Worm (Caenorhabditis elegans) whole organism, L4 larva: ENCODE data around the gene fbxb-47.

Experiments used
- F10B5.3 ChIP-seq: sonication (generic microtip); optimal IDR thresholded peaks from 2 replicates; lab custom pipeline; 2016; ENCODE audit warnings: mild to moderate bottlenecking, missing genetic modification characterization, missing compliant biosample characterization
- F26F4.8 ChIP-seq: fragments of 200-800 bp; sonication (Bioruptor generic); conservative IDR thresholded peaks from 2 replicates; pipeline ENCODE4 v1.3.6; 2022; ENCODE audit warnings: missing genetic modification characterization, missing compliant biosample characterization
- F37D6.2 ChIP-seq: sonication (generic microtip); optimal IDR thresholded peaks from 2 replicates; lab custom pipeline; 2016; ENCODE audit warnings: mild to moderate bottlenecking, missing genetic modification characterization, missing compliant biosample characterization
- F44E2.7 ChIP-seq: fragments of 200-800 bp; sonication (Bioruptor generic); IDR thresholded peaks from 2 replicates; pipeline ENCODE4 v2.1.2; 2022; ENCODE audit warnings: missing genetic modification characterization, missing compliant biosample characterization
- F49E8.2 ChIP-seq: sonication (generic microtip); optimal IDR thresholded peaks from 2 replicates; lab custom pipeline; 2016; ENCODE audit warnings: missing compliant biosample characterization, mild to moderate bottlenecking, missing genetic modification characterization, borderline replicate concordance
- R02D3.7 ChIP-seq: fragments of 150-350 bp; sonication (generic microtip); optimal IDR thresholded peaks from 3 replicates; lab custom pipeline; 2014; ENCODE audit warnings: missing biosample characterization, missing genetic modification characterization
- T20F7.1 ChIP-seq: fragments of 200-800 bp; sonication (Bioruptor generic); optimal IDR thresholded peaks from 2 replicates; lab custom pipeline; 2018; ENCODE audit warnings: mild to moderate bottlenecking, missing genetic modification characterization, missing compliant biosample characterization
- T26A8.4 ChIP-seq: fragments of 200-800 bp; sonication (Bioruptor generic); IDR thresholded peaks from 2 replicates; pipeline ENCODE4 v1.3.6; 2022; ENCODE audit warnings: missing genetic modification characterization, missing compliant biosample characterization
- Y105C5A.15 ChIP-seq: fragments of 200-800 bp; sonication (Bioruptor generic); IDR thresholded peaks from 2 replicates; pipeline ENCODE4 v1.3.6; 2022; ENCODE audit warnings: missing genetic modification characterization, missing compliant biosample characterization
- Y48G9A.11 ChIP-seq: fragments of 200-800 bp; sonication (Bioruptor generic); IDR thresholded peaks from 2 replicates; pipeline ENCODE4 v1.3.6; 2022; ENCODE audit warnings: missing genetic modification reagents, missing genetic modification characterization, missing compliant biosample characterization
- Y5F2A.4 ChIP-seq: fragments of 200-800 bp; sonication (Bioruptor generic); optimal IDR thresholded peaks from 2 replicates; lab custom pipeline; 2018; ENCODE audit warnings: mild to moderate bottlenecking, missing genetic modification characterization, missing compliant biosample characterization
- ZK546.5 ChIP-seq, 2 experiments: sonication (generic microtip); optimal IDR thresholded peaks; 2 replicates each; lab custom pipeline; 2017; ENCODE audit warnings: missing biosample characterization in 2 of 2, missing genetic modification characterization in 2 of 2
- aha-1 ChIP-seq: fragments of 150-350 bp; peaks from one replicate; lab custom pipeline; 2014; ENCODE audit warnings: missing biosample characterization, missing genetic modification characterization
- aly-2 ChIP-seq: sonication (generic microtip); optimal IDR thresholded peaks from 2 replicates; lab custom pipeline; 2018; ENCODE audit warnings: missing biosample characterization, missing genetic modification characterization
- ceh-20 ChIP-seq: fragments of 200-800 bp; sonication (Bioruptor generic); IDR thresholded peaks from 2 replicates; pipeline ENCODE4 v1.3.6; 2022; ENCODE audit warnings: missing genetic modification reagents, missing genetic modification characterization, missing compliant biosample characterization
- daf-8 ChIP-seq: fragments of 200-800 bp; sonication (Bioruptor generic); IDR thresholded peaks from 2 replicates; pipeline ENCODE4 v1.3.6; 2022; ENCODE audit warnings: missing genetic modification characterization, missing compliant biosample characterization
- dmd-8 ChIP-seq: fragments of 200-800 bp; sonication (Bioruptor generic); IDR thresholded peaks from 2 replicates; pipeline ENCODE4 v1.3.6; 2022; ENCODE audit warnings: missing genetic modification characterization, missing compliant biosample characterization
- fkh-10 ChIP-seq: fragments of 150-350 bp; optimal IDR thresholded peaks from 2 replicates; lab custom pipeline; 2014; ENCODE audit warnings: missing biosample characterization, missing genetic modification reagents, missing genetic modification characterization
- gei-8 ChIP-seq: fragments of 200-800 bp; sonication (Bioruptor generic); optimal IDR thresholded peaks from 2 replicates; lab custom pipeline; 2018; ENCODE audit warnings: mild to moderate bottlenecking, missing genetic modification characterization, missing compliant biosample characterization
- hif-1 ChIP-seq, 2 experiments: sonication (generic microtip); optimal IDR thresholded peaks; 2 replicates each; lab custom pipeline; 2016 to 2017; ENCODE audit warnings: missing compliant biosample characterization in 2 of 2, missing genetic modification characterization in 2 of 2, missing genetic modification reagents in 2 of 2, missing genotype in 2 of 2, mild to moderate bottlenecking in 1 of 2
- hmg-1.1 ChIP-seq: fragments of 200-800 bp; sonication (Bioruptor generic); IDR thresholded peaks from 2 replicates; pipeline ENCODE4 v1.3.6; 2022; ENCODE audit warnings: missing genetic modification reagents, missing genetic modification characterization, missing compliant biosample characterization
- lim-7 ChIP-seq: fragments of 200-800 bp; sonication (Bioruptor generic); IDR thresholded peaks from 2 replicates; pipeline ENCODE4 v1.3.6; 2022; ENCODE audit warnings: missing genetic modification characterization, missing compliant biosample characterization
- lir-3 ChIP-seq: sonication (generic microtip); optimal IDR thresholded peaks from 2 replicates; lab custom pipeline; 2016; ENCODE audit warnings: mild to moderate bottlenecking, missing genetic modification characterization, missing compliant biosample characterization
- lsy-2 ChIP-seq, 2 experiments: fragments of 150-350 bp in 1 of 2; sonication (generic microtip) in 1 of 2; optimal IDR thresholded peaks; 2 replicates each; lab custom pipeline; 2014 to 2017; ENCODE audit warnings: missing biosample characterization in 2 of 2, missing genetic modification characterization in 2 of 2
- nhr-237 ChIP-seq: sonication (generic microtip); optimal IDR thresholded peaks from 2 replicates; lab custom pipeline; 2017; ENCODE audit warnings: missing biosample characterization, missing genetic modification characterization
- nhr-41 ChIP-seq: fragments of 200-800 bp; sonication (Bioruptor generic); IDR thresholded peaks from 2 replicates; pipeline ENCODE4 v1.3.6; 2022; ENCODE audit warnings: missing genetic modification reagents, missing genetic modification characterization, missing compliant biosample characterization
- nhr-77 ChIP-seq: fragments of 150-350 bp; optimal IDR thresholded peaks from 2 replicates; lab custom pipeline; 2014; ENCODE audit warnings: missing biosample characterization, missing genetic modification characterization
- pqm-1 ChIP-seq: sonication (generic microtip); optimal IDR thresholded peaks from 2 replicates; lab custom pipeline; 2017; ENCODE audit warnings: missing biosample characterization, missing genetic modification characterization
- sdz-12 ChIP-seq: fragments of 200-800 bp; sonication (Bioruptor generic); optimal IDR thresholded peaks from 2 replicates; lab custom pipeline; 2018; ENCODE audit warnings: mild to moderate bottlenecking, missing genetic modification characterization, missing compliant biosample characterization
- set-16 ChIP-seq: fragments of 200-800 bp; sonication (Bioruptor generic); IDR thresholded peaks from 2 replicates; pipeline ENCODE4 v1.3.6; 2022; ENCODE audit warnings: missing genetic modification reagents, missing genetic modification characterization, missing compliant biosample characterization
- snpc-4 ChIP-seq: fragments of 150-350 bp; optimal IDR thresholded peaks from 2 replicates; lab custom pipeline; 2014; ENCODE audit warnings: missing biosample characterization, missing genetic modification characterization
- unc-62 ChIP-seq, 3 experiments: fragments of 150-350 bp in 1 of 3; sonication (generic microtip); optimal IDR thresholded peaks in 2 of 3; peaks in 1 of 3; 1 replicate in 1 of 3; 2 replicates in 2 of 3; lab custom pipeline; 2014 to 2017; ENCODE audit warnings: missing biosample characterization in 3 of 3, missing genetic modification characterization in 3 of 3, missing genetic modification reagents in 3 of 3, missing genotype in 1 of 3
- zip-2 ChIP-seq: fragments of 150-350 bp; optimal IDR thresholded peaks from 2 replicates; lab custom pipeline; 2014; ENCODE audit warnings: missing biosample characterization, missing genetic modification characterization

The fbxb-47 gene

ce11 chrII:1657202-1657601 is 46.1 kb downstream of the fbxb-47 start, which contains the start of gene ZC204.12:
Gene ZC204.12, minus strand, starts transcription at chrII:1657302.
- TF ChIP-seq aly-2 (tag; lab: Kevin White, UChicago) (no peak), daf-8 (no peak), F26F4.8 (GFP tag; lab: Robert Waterston, UW) (no peak), hmg-1.1 (GFP tag; lab: Robert Waterston, UW) (no peak), F44E2.7 (GFP tag; lab: Robert Waterston, UW) (no peak), fkh-10 (GFP tag; lab: Kevin White, UChicago) (no peak), snpc-4 (tag; lab: Kevin White, UChicago) (no peak), gei-8 (GFP tag; lab: Kevin White, UChicago) (no peak), lir-3 (no peak), sdz-12 (GFP tag; lab: Kevin White, UChicago) (no peak), pqm-1 (tag; lab: Kevin White, UChicago) (no peak), F49E8.2 (tag; lab: Kevin White, UChicago) (no peak), F37D6.2 (tag; lab: Kevin White, UChicago) (no peak), Y105C5A.15 (GFP tag; lab: Robert Waterston, UW) (no peak), unc-62 (GFP tag; optimal IDR thresholded peaks at IDR 0.05 in 1 of 2; lab: Kevin White, UChicago) (no peak), unc-62 (tag; optimal IDR thresholded peaks at IDR 0.05; lab: Kevin White, UChicago) (no peak), aha-1 (tag; lab: Kevin White, UChicago) (no peak)
- TF ChIP-seq, all 104 proteins: peak for 0

- no peak for TF ChIP-seq zip-2 (tag; lab: Kevin White, UChicago)
- TF ChIP-seq nhr-237 (tag; lab: Kevin White, UChicago), result no peak
- TF ChIP-seq, all 104 proteins: peak for 0
These were observed 48.3 kb downstream of the fbxb-47 start, which contains the start of gene btb-12 for ce11 chrII:1654917-1655316. Gene btb-12, plus strand, starts transcription at chrII:1655217.

- no peak for TF ChIP-seq dmd-8
- TF ChIP-seq nhr-41, result no peak
- TF ChIP-seq lim-7 (GFP tag; lab: Robert Waterston, UW), result no peak
- TF ChIP-seq F44E2.7 (GFP tag; lab: Robert Waterston, UW), result no peak
- no peak for TF ChIP-seq nhr-77
- TF ChIP-seq ZK546.5 (tag; optimal IDR thresholded peaks at IDR 0.05; lab: Kevin White, UChicago), result no peak
- no peak for TF ChIP-seq Y5F2A.4 (GFP tag; lab: Kevin White, UChicago)
- TF ChIP-seq T20F7.1 (GFP tag; lab: Kevin White, UChicago), result no peak
- TF ChIP-seq Y48G9A.11 (GFP tag; lab: Robert Waterston, UW), result no peak
- TF ChIP-seq F37D6.2 (tag; lab: Kevin White, UChicago), result no peak
- no peak for TF ChIP-seq F10B5.3 (tag; lab: Kevin White, UChicago)
- no peak for TF ChIP-seq R02D3.7 (tag; lab: Kevin White, UChicago)
- no peak for TF ChIP-seq hif-1 (tag; optimal IDR thresholded peaks at IDR 0.05; lab: Kevin White, UChicago)
- TF ChIP-seq T26A8.4 (GFP tag; lab: Robert Waterston, UW), result no peak
- TF ChIP-seq unc-62 (GFP tag; optimal IDR thresholded peaks at IDR 0.05 in 1 of 2; lab: Kevin White, UChicago), result no peak
- no peak for TF ChIP-seq unc-62 (tag; optimal IDR thresholded peaks at IDR 0.05; lab: Kevin White, UChicago)
- TF ChIP-seq ceh-20, result no peak
- TF ChIP-seq lsy-2 (tag; optimal IDR thresholded peaks at IDR 0.05; lab: Kevin White, UChicago), result no peak
- no peak for TF ChIP-seq set-16 (GFP tag; lab: Robert Waterston, UW)
These were observed 49.9 kb downstream of the fbxb-47 start, which contains the start of gene fbxb-15 for ce11 chrII:1653397-1653796. Gene fbxb-15, minus strand, starts transcription at chrII:1653497.
